Worm (Caenorhabditis elegans): ENCODE measurements around the gene decr-1.2.

ce11 chrII:8575184-8575583 is 29.8 kb downstream of the decr-1.2 start, which contains the start of gene puf-5:
- TF ChIP-seq ref-1 (GFP tag; conservative IDR thresholded peaks at IDR 0.05) (no peak), ztf-23 (GFP tag; IDR thresholded peaks at IDR 0.05) (no peak), tab-1 (GFP tag; IDR thresholded peaks at IDR 0.05) (no peak)
